Fruit fly (Drosophila melanogaster) whole organism, adult: Measurements from ENCODE around the gene CG12698.
A peak's percentile ranks its signal among the peaks of the same experiment; 100 is the strongest.

ENCODE experiments used
- Hr96 ChIP-seq: fragments of 200-800 bp; sonication (Bioruptor generic); optimal IDR thresholded peaks from 2 replicates; lab custom pipeline; 2016; ENCODE audit warnings: missing biosample characterization, missing genetic modification characterization
- kay ChIP-seq: fragments of 200-800 bp; sonication (Bioruptor generic); peaks from one replicate; lab custom pipeline; 2016; ENCODE audit warnings: missing biosample characterization, missing genetic modification characterization, borderline replicate concordance
- ovo ChIP-seq: fragments of 200-800 bp; sonication (Bioruptor generic); optimal IDR thresholded peaks from 2 replicates; lab custom pipeline; 2016; ENCODE audit warnings: missing biosample characterization, missing genetic modification characterization
- tj ChIP-seq: fragments of 200-800 bp; sonication (Bioruptor generic); optimal IDR thresholded peaks from 3 replicates; lab custom pipeline; 2017; ENCODE audit warnings: missing biosample characterization, mild to moderate bottlenecking, missing genetic modification characterization, moderate library complexity

DNA sequence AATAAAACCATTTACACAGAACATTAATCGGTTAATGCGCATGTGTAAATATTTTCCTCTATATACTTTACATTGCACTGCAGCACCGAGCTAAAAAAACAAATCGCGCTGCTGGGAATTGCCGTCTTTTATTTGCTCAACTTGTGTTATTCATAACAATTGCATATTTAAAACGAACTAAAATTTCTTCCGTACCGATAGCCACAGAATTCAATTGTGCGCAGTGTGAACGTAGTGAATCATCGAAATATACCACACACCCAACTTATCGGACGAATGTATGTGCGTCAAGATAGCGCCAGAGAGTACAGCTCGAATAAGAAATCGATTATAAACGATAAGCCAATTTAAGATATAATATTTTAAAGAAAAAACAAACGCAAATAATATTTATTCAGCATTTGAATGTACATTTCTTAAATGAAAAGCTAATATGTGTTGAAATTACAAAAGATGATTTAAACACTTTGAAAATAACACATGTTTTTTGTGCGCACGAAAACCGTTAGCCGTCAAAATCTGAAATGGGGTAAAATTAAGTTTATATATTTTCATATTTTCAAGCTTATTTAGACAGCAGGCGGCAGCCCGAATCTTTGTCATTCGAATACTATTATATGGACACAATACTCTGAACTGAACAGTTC, at the start of gene CG12698, which contains the start of gene vap:
- TF ChIP-seq kay (GFP tag; lab: Kevin White, UChicago), result peak; percentile 56
- TF ChIP-seq Hr96 (GFP tag; lab: Kevin White, UChicago), result no peak
- TF ChIP-seq tj (GFP tag; lab: Kevin White, UChicago), result no peak
- TF ChIP-seq ovo (GFP tag; lab: Kevin White, UChicago), result peak; percentile 24
